Worm (Caenorhabditis elegans) whole organism, early embryonic: ENCODE measurements around the gene nhr-123.

Experiments
- ama-1 ChIP-seq: fragments of 150-350 bp; optimal IDR thresholded peaks from 2 replicates; lab custom pipeline; 2014
- flt-1 ChIP-seq: fragments of 200-800 bp; sonication (Bioruptor generic); IDR thresholded peaks from 2 replicates; pipeline ENCODE4 v1.3.6; 2022; ENCODE audit warnings: missing genetic modification characterization, missing compliant biosample characterization
- tra-4 ChIP-seq: sonication (generic microtip); optimal IDR thresholded peaks from 2 replicates; lab custom pipeline; 2017; ENCODE audit warnings: missing genetic modification characterization, missing compliant biosample characterization

- TF ChIP-seq tra-4 (tag; lab: Kevin White, UChicago) (no peak), ama-1 (lab: Kevin White, UChicago) (no peak), flt-1 (no peak)
Observed at ce11 chrV:479046-479445, 27.8 kb downstream of the nhr-123 start.
